Fruit fly (Drosophila melanogaster): ENCODE measurements around the gene ppk16.

Gene ppk16

DNA sequence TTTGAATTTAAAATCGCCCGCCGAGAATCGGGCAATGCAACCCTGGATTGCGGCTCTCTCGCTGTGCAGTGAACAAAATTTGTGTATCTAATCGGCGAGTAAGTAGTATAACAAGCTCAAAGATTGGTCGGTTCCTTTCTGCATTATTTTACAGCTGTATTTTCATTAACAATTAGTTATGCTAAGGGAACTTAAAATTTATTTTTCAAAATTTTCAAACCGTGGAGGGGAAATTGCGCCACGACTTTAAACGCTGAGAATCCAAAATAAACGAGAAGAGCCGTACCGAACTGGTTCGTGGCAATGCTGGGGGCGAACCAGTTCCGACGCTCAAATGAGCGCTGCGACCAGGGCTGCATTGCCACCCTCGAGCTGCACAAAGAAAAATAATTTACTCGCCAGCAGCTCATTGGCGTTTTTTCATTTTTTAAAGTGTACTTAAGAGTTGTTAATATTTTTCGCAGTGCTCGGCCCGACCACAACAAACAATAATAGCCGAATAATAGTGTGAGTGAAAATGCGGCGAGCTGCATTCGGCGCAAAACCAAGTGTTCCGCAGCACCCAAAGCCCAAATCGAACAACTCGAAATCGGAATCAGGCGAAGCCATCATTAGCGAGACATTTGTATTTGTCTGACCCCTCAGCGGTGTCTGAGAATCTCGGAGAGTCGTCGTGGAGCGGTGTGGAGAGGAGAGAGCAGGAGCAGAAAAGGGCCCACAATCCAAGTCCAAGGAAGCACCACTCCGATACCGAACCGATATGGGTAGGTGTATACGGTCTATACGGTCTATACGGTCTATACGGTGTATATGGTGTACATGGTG lies 16.6 kb downstream of the ppk16 start, which contains the start of gene zf30C (continued):
- no peak for TF ChIP-seq pros (GFP tag; optimal IDR thresholded peaks at IDR 0.05)
- no peak for TF ChIP-seq nerfin-1 (tag; optimal IDR thresholded peaks at IDR 0.05)
- peak; percentile 46 for TF ChIP-seq CG8281 (tag; optimal IDR thresholded peaks at IDR 0.05)
- TF ChIP-seq fd64A (GFP tag; optimal IDR thresholded peaks at IDR 0.05) = peak; percentile 17
- TF ChIP-seq MBD-R2 (GFP tag; IDR thresholded peaks at IDR 0.05) = peak; percentile 76
- TF ChIP-seq CG15011 (GFP tag; optimal IDR thresholded peaks at IDR 0.05) = peak; percentile 26
- peak; percentile 84 for TF ChIP-seq CG13424 (tag; optimal IDR thresholded peaks at IDR 0.05)
- TF ChIP-seq CG13287 (GFP tag; IDR thresholded peaks at IDR 0.05; ENCODE audit: partially characterized antibody) = peak; percentile 66
- TF ChIP-seq Hey (tag; optimal IDR thresholded peaks at IDR 0.05) = peak; percentile 28
- TF ChIP-seq CG7839 (tag; optimal IDR thresholded peaks at IDR 0.05) = peak; percentile 76
- peak; percentile 45; the same call in 1 of the 2 replicates for TF ChIP-seq bbx (GFP tag; IDR thresholded peaks at IDR 0.05; ENCODE audit: partially characterized antibody)
- peak; percentile 47 for TF ChIP-seq rib (GFP tag; IDR thresholded peaks at IDR 0.05)
- TF ChIP-seq pan (optimal IDR thresholded peaks at IDR 0.05) = no peak
- peak in 1 of 2 experiments; percentile 87 for TF ChIP-seq pan (GFP tag; optimal IDR thresholded peaks at IDR 0.05 in 1 of 2, IDR thresholded peaks at IDR 0.05 in 1 of 2)
- TF ChIP-seq kni (GFP tag; optimal IDR thresholded peaks at IDR 0.05) = no peak
- TF ChIP-seq Hand (GFP tag; optimal IDR thresholded peaks at IDR 0.05) = peak; percentile 32
- peak; percentile 18 for TF ChIP-seq odd (GFP tag; optimal IDR thresholded peaks at IDR 0.05)
- TF ChIP-seq CG4854 (GFP tag; optimal IDR thresholded peaks at IDR 0.05) = peak; percentile 76
- TF ChIP-seq lola (GFP tag; optimal IDR thresholded peaks at IDR 0.05) = peak in 1 of 3 experiments; percentile 60
- peak; percentile 83 for TF ChIP-seq lmd (GFP tag; IDR thresholded peaks at IDR 0.05)
- peak; percentile 48; the same call in 1 of the 2 replicates for TF ChIP-seq Poxn (GFP tag; IDR thresholded peaks at IDR 0.05)
- TF ChIP-seq oc (tag; optimal IDR thresholded peaks at IDR 0.05) = peak; percentile 42
- peak; percentile 79; the same call in 2 of the 3 replicates for TF ChIP-seq CG2199 (GFP tag; IDR thresholded peaks at IDR 0.05)
- no peak for TF ChIP-seq sqz (GFP tag; optimal IDR thresholded peaks at IDR 0.05)
- TF ChIP-seq CG6689 (GFP tag; IDR thresholded peaks at IDR 0.05) = peak; percentile 73
- peak; percentile 82 for TF ChIP-seq E2f1 (GFP tag; IDR thresholded peaks at IDR 0.05)
- TF ChIP-seq wek (GFP tag; optimal IDR thresholded peaks at IDR 0.05) = no peak
- peak; percentile 91 for TF ChIP-seq NFAT (GFP tag; IDR thresholded peaks at IDR 0.05)
- no peak for TF ChIP-seq CG7372 (GFP tag; IDR thresholded peaks at IDR 0.05)
- TF ChIP-seq fru (optimal IDR thresholded peaks at IDR 0.05) = peak; percentile 57
- TF ChIP-seq Lhr (GFP tag; optimal IDR thresholded peaks at IDR 0.05) = peak; percentile 69
- peak; percentile 43 for TF ChIP-seq CG7987 (GFP tag; optimal IDR thresholded peaks at IDR 0.05)
- TF ChIP-seq CG7928 (GFP tag; optimal IDR thresholded peaks at IDR 0.05) = peak; percentile 95
- peak; percentile 72 for TF ChIP-seq CG10654 (GFP tag; optimal IDR thresholded peaks at IDR 0.05)
- no peak for TF ChIP-seq HLHmδ (GFP tag; optimal IDR thresholded peaks at IDR 0.05)
- peak in 1 of 2 experiments; percentile 16 for TF ChIP-seq Hr78 (GFP tag; optimal IDR thresholded peaks at IDR 0.05)
- peak; percentile 95 for TF ChIP-seq zfh2 (GFP tag; optimal IDR thresholded peaks at IDR 0.05)
- TF ChIP-seq gcm (GFP tag; optimal IDR thresholded peaks at IDR 0.05) = peak; percentile 26
- TF ChIP-seq CG12769 (tag; optimal IDR thresholded peaks at IDR 0.05) = peak; percentile 81
- TF ChIP-seq cato (GFP tag; optimal IDR thresholded peaks at IDR 0.05; ENCODE audit: borderline replicate concordance) = peak; percentile 61
- TF ChIP-seq CG16863 (GFP tag; optimal IDR thresholded peaks at IDR 0.05) = peak; percentile 84
- TF ChIP-seq Ada2b (GFP tag; IDR thresholded peaks at IDR 0.05) = peak; percentile 76
- peak; percentile 82 to 92 for TF ChIP-seq Pdp1 (GFP tag; optimal IDR thresholded peaks at IDR 0.05)
- TF ChIP-seq CG12071 (GFP tag; optimal IDR thresholded peaks at IDR 0.05) = peak; percentile 61
- peak; percentile 39 for TF ChIP-seq CG6654 (GFP tag; optimal IDR thresholded peaks at IDR 0.05)
- 0 out of 3 replicates have a peak, but pooled peaks have one; percentile 10 for TF ChIP-seq CG34224 (GFP tag; IDR thresholded peaks at IDR 0.05; ENCODE audit: partially characterized antibody)
- TF ChIP-seq B-H1 (GFP tag; IDR thresholded peaks at IDR 0.05) = peak; percentile 79
